Worm (Caenorhabditis elegans): ENCODE measurements around the gene nas-27.
A peak's percentile ranks its signal among the peaks of the same experiment; 100 is the strongest.

The nas-27 gene

ce11 chrII:1157135-1157534 lies 22.0 kb downstream of the nas-27 start:
- TF ChIP-seq madf-10 (tag; optimal IDR thresholded peaks at IDR 0.05) (no peak), ztf-18 (tag; optimal IDR thresholded peaks at IDR 0.05) (no peak), cebp-1 (GFP tag; IDR thresholded peaks at IDR 0.05) (no peak), cebp-1 (tag; optimal IDR thresholded peaks at IDR 0.05) (peak; percentile 76)

DNA sequence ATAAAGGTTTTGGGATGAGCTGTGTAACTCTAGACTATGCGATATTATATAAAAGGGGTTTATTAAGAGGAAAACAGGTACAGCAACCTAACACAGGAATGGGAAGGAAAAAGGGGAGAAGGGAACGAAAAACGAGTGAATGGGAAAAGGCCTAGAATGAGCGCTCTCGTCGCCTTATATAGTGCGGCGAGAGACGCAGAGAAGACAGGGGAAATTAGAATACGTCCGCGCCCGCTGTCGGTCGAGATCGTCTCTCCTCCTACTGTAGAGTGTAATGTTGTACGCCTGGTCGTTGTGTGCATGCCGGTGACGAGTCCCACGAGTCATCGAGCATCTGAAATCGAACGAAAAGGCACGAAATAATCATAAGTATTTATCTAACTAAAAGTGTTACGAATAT lies 25.8 kb downstream of the nas-27 start:
- peak; percentile 41 for TF ChIP-seq mcd-1 (GFP tag; IDR thresholded peaks at IDR 0.05)
- TF ChIP-seq B0261.1 (tag; optimal IDR thresholded peaks at IDR 0.05): no peak
- TF ChIP-seq madf-8 (GFP tag; conservative IDR thresholded peaks at IDR 0.05): peak; percentile 89
- TF ChIP-seq ceh-27 (GFP tag; optimal IDR thresholded peaks at IDR 0.05): no peak
- TF ChIP-seq efl-1 (GFP tag; optimal IDR thresholded peaks at IDR 0.05): peak; percentile 23
- TF ChIP-seq ceh-79 (tag; optimal IDR thresholded peaks at IDR 0.05): no peak
- TF ChIP-seq dox-1 (GFP tag; IDR thresholded peaks at IDR 0.05): peak; percentile 41; the same call in 1 of the 2 replicates
- TF ChIP-seq hsf-1 (GFP tag; IDR thresholded peaks at IDR 0.05): peak; percentile 30; the same call in 1 of the 2 replicates
- TF ChIP-seq ceh-58 (GFP tag; IDR thresholded peaks at IDR 0.05): no peak
- TF ChIP-seq xnd-1 (tag; optimal IDR thresholded peaks at IDR 0.05): peak; percentile 71
- peak; percentile 44 for TF ChIP-seq lsl-1 (GFP tag; optimal IDR thresholded peaks at IDR 0.05)
- TF ChIP-seq D2030.7 (GFP tag; IDR thresholded peaks at IDR 0.05): no peak
- TF ChIP-seq madf-6 (GFP tag; IDR thresholded peaks at IDR 0.05): peak; percentile 96
- TF ChIP-seq madf-3 (GFP tag; IDR thresholded peaks at IDR 0.05): 0 out of 2 replicates have a peak, but pooled peaks have one; percentile 49
- TF ChIP-seq sdz-38 (tag; optimal IDR thresholded peaks at IDR 0.05): no peak

DNA sequence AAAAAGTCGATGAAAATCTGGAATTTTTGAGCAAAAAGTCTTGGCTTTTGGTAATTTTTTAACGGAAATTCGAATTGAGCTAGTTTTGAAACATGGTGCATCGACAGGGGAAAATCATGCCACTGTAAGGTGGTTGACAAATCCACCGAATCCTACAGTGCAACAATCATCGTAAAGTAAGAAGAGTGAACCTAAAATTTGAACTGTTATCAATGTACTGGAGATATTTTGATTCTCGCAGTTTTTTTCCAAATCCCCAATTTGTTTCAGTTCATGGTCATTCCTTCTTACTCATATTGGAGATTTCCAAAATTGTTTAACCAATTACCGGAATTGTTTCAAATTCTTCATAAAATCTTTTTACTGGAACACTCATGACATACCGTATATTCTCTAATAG lies 26.4 kb downstream of the nas-27 start:
- TF ChIP-seq lin-54 (GFP tag; optimal IDR thresholded peaks at IDR 0.05) (peak; percentile 42), F10E7.11 (tag; optimal IDR thresholded peaks at IDR 0.05) (no peak), lin-26 (GFP tag; IDR thresholded peaks at IDR 0.05) (0 out of 2 replicates have a peak, but pooled peaks have one; percentile 7), hrde-1 (tag; optimal IDR thresholded peaks at IDR 0.05; ENCODE audit: borderline replicate concordance) (peak; percentile 22), lin-40 (tag; optimal IDR thresholded peaks at IDR 0.05) (no peak), F49E8.2 (tag; optimal IDR thresholded peaks at IDR 0.05; ENCODE audit: insufficient read depth) (no peak), dpl-1 (GFP tag; optimal IDR thresholded peaks at IDR 0.05) (no peak), dpff-1 (tag; optimal IDR thresholded peaks at IDR 0.05) (no peak), lsy-27 (tag; optimal IDR thresholded peaks at IDR 0.05; ENCODE audit: borderline replicate concordance, insufficient read depth) (no peak), cebp-1 (GFP tag; IDR thresholded peaks at IDR 0.05) (no peak), cebp-1 (tag; optimal IDR thresholded peaks at IDR 0.05) (peak; percentile 25), unc-62 (GFP tag; optimal IDR thresholded peaks at IDR 0.05) (no peak), ztf-25 (GFP tag; IDR thresholded peaks at IDR 0.05) (0 out of 2 replicates have a peak, but pooled peaks have one; percentile 28), cebp-2 (GFP tag; IDR thresholded peaks at IDR 0.05) (0 out of 2 replicates have a peak, but pooled peaks have one; percentile 12), chd-7 (tag; optimal IDR thresholded peaks at IDR 0.05) (peak; percentile 24), ekl-4 (GFP tag; IDR thresholded peaks at IDR 0.05) (peak; percentile 42; the same call in 1 of the 2 replicates), T07F8.4 (tag; optimal IDR thresholded peaks at IDR 0.05) (no peak), B0019.2 (GFP tag; conservative IDR thresholded peaks at IDR 0.05) (no peak), ZK185.1 (tag; optimal IDR thresholded peaks at IDR 0.05; ENCODE audit: poor library complexity, severe bottlenecking) (peak; percentile 20), ztf-18 (tag; optimal IDR thresholded peaks at IDR 0.05) (no peak), pha-4 (tag; optimal IDR thresholded peaks at IDR 0.05) (no peak), lsl-1 (GFP tag; optimal IDR thresholded peaks at IDR 0.05) (no peak), hmg-1.2 (GFP tag; IDR thresholded peaks at IDR 0.05) (no peak), bed-2 (GFP tag; IDR thresholded peaks at IDR 0.05) (no peak), madf-3 (GFP tag; IDR thresholded peaks at IDR 0.05) (no peak), D2030.7 (GFP tag; IDR thresholded peaks at IDR 0.05) (no peak), Y53G8AR.9 (GFP tag; conservative IDR thresholded peaks at IDR 0.05) (peak; percentile 45; the same call in 1 of the 2 replicates), F39B2.1 (GFP tag; IDR thresholded peaks at IDR 0.05) (no peak), Y79H2A.3 (GFP tag; conservative IDR thresholded peaks at IDR 0.05) (no peak), nfyb-1 (GFP tag; IDR thresholded peaks at IDR 0.05) (0 out of 2 replicates have a peak, but pooled peaks have one; percentile 8), Y53F4B.3 (GFP tag; IDR thresholded peaks at IDR 0.05) (no peak), somi-1 (GFP tag; optimal IDR thresholded peaks at IDR 0.05) (no peak)
